Fruit fly (Drosophila melanogaster): ENCODE results near the gene CG33286.

CG33286 gene

DNA sequence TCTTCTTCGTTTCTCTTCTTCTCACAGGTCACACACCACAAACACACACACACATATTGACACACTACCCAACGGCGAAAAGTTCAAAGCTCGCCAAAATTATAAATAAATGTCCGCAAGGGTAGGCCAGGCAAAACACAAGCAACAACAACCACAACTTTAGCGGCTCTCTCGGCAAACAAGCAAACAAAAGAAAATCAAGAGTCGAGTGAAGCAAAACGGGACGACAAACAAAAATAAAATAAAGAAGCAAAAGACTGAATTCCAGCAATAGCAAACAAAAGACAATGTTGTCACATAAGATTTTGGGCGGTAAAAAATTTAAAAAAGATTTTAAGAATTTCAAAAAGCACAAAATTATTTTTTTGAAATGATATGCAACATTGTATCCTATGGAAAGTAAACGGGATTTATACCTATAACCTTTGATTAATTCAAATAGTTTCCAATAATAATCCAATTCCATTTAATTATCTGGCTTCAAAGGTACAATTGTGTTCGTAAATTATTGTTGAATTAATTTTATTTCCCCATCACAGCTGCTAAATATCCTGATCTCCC is 33.8 kb upstream of the CG33286 start:
- TF ChIP-seq h (GFP tag; optimal IDR thresholded peaks at IDR 0.05) (no peak), CG32264 (GFP tag; optimal IDR thresholded peaks at IDR 0.05) (no peak), N (GFP tag; optimal IDR thresholded peaks at IDR 0.05) (no peak), Mio (GFP tag; optimal IDR thresholded peaks at IDR 0.05) (no peak), Hr78 (GFP tag; optimal IDR thresholded peaks at IDR 0.05) (no peak), woc (GFP tag; optimal IDR thresholded peaks at IDR 0.05) (peak; percentile 24), foxo (GFP tag; optimal IDR thresholded peaks at IDR 0.05) (no peak), tai (GFP tag; optimal IDR thresholded peaks at IDR 0.05) (no peak), Dfd (GFP tag; optimal IDR thresholded peaks at IDR 0.05) (no peak), Sp1 (GFP tag; optimal IDR thresholded peaks at IDR 0.05) (no peak), fru (GFP tag; optimal IDR thresholded peaks at IDR 0.05) (no peak), ey (GFP tag; optimal IDR thresholded peaks at IDR 0.05) (peak; percentile 26), psq (GFP tag; optimal IDR thresholded peaks at IDR 0.05) (peak; percentile 49), CrebA (GFP tag; optimal IDR thresholded peaks at IDR 0.05; ENCODE audit: borderline replicate concordance) (no peak), jim (GFP tag; optimal IDR thresholded peaks at IDR 0.05) (no peak), HLH106 (tag; optimal IDR thresholded peaks at IDR 0.05) (no peak)

DNA sequence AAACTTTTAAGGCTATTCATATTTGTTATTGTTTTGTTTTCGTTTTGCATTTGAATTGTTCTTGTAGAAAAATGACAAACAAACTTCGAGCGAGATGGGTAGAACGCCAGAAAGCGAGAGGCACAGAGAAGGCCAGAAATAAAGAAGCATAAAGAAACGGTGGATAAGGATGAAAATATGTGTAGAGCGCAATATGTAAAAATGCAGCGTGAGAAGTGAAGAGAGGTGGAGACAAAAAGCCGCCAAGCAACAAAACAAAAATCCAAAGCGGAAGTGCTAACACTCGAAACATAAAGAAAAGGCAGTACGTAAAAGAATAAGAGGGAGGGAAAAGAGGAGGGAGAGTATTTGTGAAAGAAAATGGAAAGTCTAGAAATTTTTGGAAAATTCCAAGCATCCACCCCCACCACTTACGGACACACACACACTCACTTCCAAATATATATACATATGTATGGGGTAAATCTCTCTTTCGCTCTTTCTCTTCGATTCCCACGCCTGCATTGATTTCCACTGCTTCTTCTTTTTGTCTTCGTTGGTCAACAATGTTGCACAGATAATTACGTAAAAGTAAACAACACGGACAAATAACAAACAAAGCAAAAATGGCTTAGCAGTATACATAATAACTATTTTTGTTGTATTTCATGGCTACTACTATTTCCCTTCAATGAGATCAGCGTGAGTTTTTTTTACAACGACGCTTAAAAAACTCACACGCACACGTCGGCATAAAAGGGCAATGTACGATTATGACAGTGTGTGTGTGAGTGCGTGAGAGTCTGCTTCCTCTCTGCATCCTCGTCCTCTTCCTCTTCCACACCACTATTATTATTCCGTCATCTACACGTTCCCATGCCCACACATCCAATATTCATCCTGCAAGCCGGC is 33.1 kb upstream of the CG33286 start:
- TF ChIP-seq jim (GFP tag; optimal IDR thresholded peaks at IDR 0.05) (no peak), dl (GFP tag; optimal IDR thresholded peaks at IDR 0.05; ENCODE audit: insufficient read depth in 1 of 2, partially characterized antibody in 2 of 2) (no peak), Dfd (GFP tag; optimal IDR thresholded peaks at IDR 0.05) (no peak), psq (GFP tag; optimal IDR thresholded peaks at IDR 0.05) (peak; percentile 83)

DNA sequence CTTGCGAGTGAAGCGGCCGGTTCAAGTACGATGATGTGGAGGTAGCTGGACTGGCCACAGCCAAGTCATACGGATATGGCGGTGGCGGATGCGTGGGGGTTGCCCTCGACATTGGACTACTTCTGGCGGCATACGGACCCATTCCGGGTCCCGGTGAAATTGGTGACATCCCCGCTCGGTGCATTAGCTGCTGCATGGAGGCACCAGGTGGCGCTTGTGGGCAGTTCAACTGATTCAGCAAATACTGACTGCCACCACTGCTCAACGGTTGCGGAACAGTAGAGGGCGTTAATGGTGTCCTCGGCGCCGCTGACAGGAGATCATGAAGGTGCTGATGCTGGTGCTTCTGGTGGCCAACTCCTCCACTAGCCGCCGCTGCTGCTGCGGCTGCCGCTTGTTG is 25.1 kb upstream of the CG33286 start:
- no peak for TF ChIP-seq tai (GFP tag; optimal IDR thresholded peaks at IDR 0.05)
- TF ChIP-seq psq (GFP tag; optimal IDR thresholded peaks at IDR 0.05): no peak

DNA sequence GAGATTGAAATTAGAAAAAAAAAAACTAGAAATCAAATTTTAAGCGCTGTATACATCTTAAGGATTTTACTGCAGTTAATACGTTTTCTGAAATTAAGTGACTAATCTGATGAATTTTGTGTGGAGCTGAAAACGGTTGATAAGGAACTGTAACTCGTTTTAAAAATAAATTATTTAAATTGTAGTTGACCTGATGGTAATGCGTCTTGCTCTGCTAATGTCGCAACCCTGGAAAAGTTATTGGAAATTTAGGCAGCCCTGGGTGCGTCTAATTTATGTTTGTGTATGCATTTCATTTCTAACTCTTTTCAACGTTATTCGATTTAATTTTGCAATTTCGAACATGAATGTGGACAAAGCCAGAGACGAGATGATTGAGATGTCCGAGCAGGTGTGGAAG is 16.9 kb upstream of the CG33286 start, which contains the start of gene CG12984:
CG12984 (plus strand) TSS at position 301 of the 400 bp plus-strand sequence.
- no peak for TF ChIP-seq dl (GFP tag; optimal IDR thresholded peaks at IDR 0.05; ENCODE audit: insufficient read depth in 1 of 2, partially characterized antibody in 2 of 2)
- TF ChIP-seq HLH106 (tag; optimal IDR thresholded peaks at IDR 0.05): no peak
- no peak for TF ChIP-seq Hr78 (GFP tag; optimal IDR thresholded peaks at IDR 0.05)
- no peak for TF ChIP-seq sv (GFP tag; optimal IDR thresholded peaks at IDR 0.05)
- TF ChIP-seq dmrt93B (GFP tag; optimal IDR thresholded peaks at IDR 0.05): no peak
- TF ChIP-seq pan (optimal IDR thresholded peaks at IDR 0.05): no peak
- no peak for TF ChIP-seq ey (GFP tag; optimal IDR thresholded peaks at IDR 0.05)
- TF ChIP-seq Dif (GFP tag; optimal IDR thresholded peaks at IDR 0.05; ENCODE audit: partially characterized antibody): no peak

DNA sequence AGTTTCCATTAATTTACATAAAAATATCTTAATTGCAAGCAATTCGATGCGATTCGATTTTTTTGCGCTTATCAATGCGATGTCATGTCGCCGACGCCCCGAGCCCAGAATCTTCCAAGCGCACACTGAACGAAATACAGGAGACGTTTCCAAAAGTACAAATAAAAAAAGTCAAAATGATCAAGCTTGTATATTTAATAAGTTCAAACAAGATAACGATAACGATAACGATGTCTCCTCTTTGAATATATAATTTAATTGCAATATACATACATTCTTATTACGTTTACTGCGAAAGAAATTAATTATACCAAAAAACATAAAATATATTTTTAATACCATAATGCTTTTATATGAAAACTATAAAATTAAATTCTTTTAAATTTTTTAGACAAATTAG is 15.7 kb upstream of the CG33286 start:
- TF ChIP-seq brk (GFP tag; optimal IDR thresholded peaks at IDR 0.05) (peak; percentile 9), HLH106 (tag; optimal IDR thresholded peaks at IDR 0.05) (peak; percentile 44), tai (GFP tag; optimal IDR thresholded peaks at IDR 0.05) (no peak), Hr83 (GFP tag; optimal IDR thresholded peaks at IDR 0.05; ENCODE audit: poor library complexity, severe bottlenecking) (no peak), rgr (GFP tag; optimal IDR thresholded peaks at IDR 0.05) (peak; percentile 47), Jra (GFP tag; optimal IDR thresholded peaks at IDR 0.05) (no peak), psq (GFP tag; optimal IDR thresholded peaks at IDR 0.05) (peak; percentile 42), N (GFP tag; optimal IDR thresholded peaks at IDR 0.05) (no peak), foxo (GFP tag; optimal IDR thresholded peaks at IDR 0.05) (peak in 1 of 2 experiments; percentile 42), Sp1 (GFP tag; optimal IDR thresholded peaks at IDR 0.05) (peak; percentile 49), Dif (GFP tag; optimal IDR thresholded peaks at IDR 0.05; ENCODE audit: partially characterized antibody) (no peak), OdsH (GFP tag; optimal IDR thresholded peaks at IDR 0.05) (peak; percentile 38), fru (GFP tag; optimal IDR thresholded peaks at IDR 0.05) (no peak)

DNA sequence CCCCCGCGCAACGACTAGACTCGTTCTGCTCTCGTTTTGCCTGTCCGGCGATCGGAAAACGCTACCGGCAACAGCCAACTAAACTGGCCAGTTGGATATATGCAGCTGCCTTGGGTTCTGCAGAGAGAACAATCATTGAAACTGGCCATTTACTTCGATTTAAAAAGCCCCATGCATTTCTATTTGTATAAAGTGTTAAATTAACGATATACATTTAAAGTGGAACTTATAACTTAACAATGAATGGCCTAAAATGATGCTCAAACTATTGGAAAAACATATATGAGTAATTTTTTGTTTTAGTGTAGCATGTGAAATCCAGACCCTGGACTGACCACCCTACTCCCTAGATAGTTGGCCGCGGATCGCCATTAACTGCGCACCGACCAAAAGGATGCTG is 14.4 kb upstream of the CG33286 start:
- no peak for TF ChIP-seq Vsx2 (GFP tag; optimal IDR thresholded peaks at IDR 0.05; ENCODE audit: partially characterized antibody)
- TF ChIP-seq Hr78 (GFP tag; optimal IDR thresholded peaks at IDR 0.05): no peak
- no peak for TF ChIP-seq dl (GFP tag; optimal IDR thresholded peaks at IDR 0.05; ENCODE audit: insufficient read depth in 1 of 2, partially characterized antibody in 2 of 2)
- no peak for TF ChIP-seq pan (optimal IDR thresholded peaks at IDR 0.05)
- no peak for TF ChIP-seq dmrt93B (GFP tag; optimal IDR thresholded peaks at IDR 0.05)
- TF ChIP-seq Myc (optimal IDR thresholded peaks at IDR 0.05): no peak
- TF ChIP-seq CG32264 (GFP tag; optimal IDR thresholded peaks at IDR 0.05): no peak

All from whole organism, wandering third instar larva.